Worm (Caenorhabditis elegans): ENCODE measurements around the gene Y73B6BL.23.

ce11 chrIV:6441601-6442000 lies 22.7 kb upstream of the Y73B6BL.23 start, which contains the start of gene Y73B6BL.31:
- TF ChIP-seq ztf-29 (GFP tag; IDR thresholded peaks at IDR 0.05) (no peak), med-1 (GFP tag; optimal IDR thresholded peaks at IDR 0.05; ENCODE audit: insufficient read depth) (no peak), flt-1 (GFP tag; IDR thresholded peaks at IDR 0.05) (no peak), ref-1 (GFP tag; conservative IDR thresholded peaks at IDR 0.05) (no peak), klf-2 (GFP tag; conservative IDR thresholded peaks at IDR 0.05) (no peak), tab-1 (GFP tag; IDR thresholded peaks at IDR 0.05) (no peak)

Measured in whole organism, midembryonic.